Worm (Caenorhabditis elegans): Measurements from ENCODE around the gene amt-3.
A peak's percentile ranks its signal among the peaks of the same experiment; 100 is the strongest.

ce11 chrII:8409538-8409937, 40.6 kb upstream of the amt-3 start:
- TF ChIP-seq nhr-10 (tag; optimal IDR thresholded peaks at IDR 0.05): no peak
- TF ChIP-seq zag-1 (tag; optimal IDR thresholded peaks at IDR 0.05): no peak
- no peak for TF ChIP-seq gmeb-1 (tag; optimal IDR thresholded peaks at IDR 0.05)
- TF ChIP-seq sem-4 (tag; optimal IDR thresholded peaks at IDR 0.05): peak; percentile 28
- no peak for TF ChIP-seq fos-1 (tag; optimal IDR thresholded peaks at IDR 0.05)
- TF ChIP-seq elt-3 (tag; optimal IDR thresholded peaks at IDR 0.05): no peak
- TF ChIP-seq ceh-82 (tag; optimal IDR thresholded peaks at IDR 0.05): no peak

All from whole organism, L2 larva.